Worm (Caenorhabditis elegans): ENCODE results near the gene K01A6.5.

ce11 chrIV:11755907-11756306, 13.4 kb downstream of the K01A6.5 start, which contains the start of gene T12A7.9:
- no peak for TF ChIP-seq ztf-29 (GFP tag; IDR thresholded peaks at IDR 0.05)
- no peak for TF ChIP-seq cog-1 (tag; optimal IDR thresholded peaks at IDR 0.05)
- no peak for TF ChIP-seq ztf-23 (GFP tag; IDR thresholded peaks at IDR 0.05)
- TF ChIP-seq flt-1 (GFP tag; IDR thresholded peaks at IDR 0.05), result no peak
- TF ChIP-seq T22C8.4 (GFP tag; IDR thresholded peaks at IDR 0.05), result no peak

Data from whole organism, midembryonic.